Worm (Caenorhabditis elegans) whole organism, late embryonic: ENCODE results near the gene T05G5.1.
A peak's percentile ranks its signal among the peaks of the same experiment; 100 is the strongest.

Experiments used
- F13H6.1 ChIP-seq: sonication (generic microtip); optimal IDR thresholded peaks from 2 replicates; lab custom pipeline; 2016; ENCODE audit warnings: missing genetic modification characterization, missing compliant biosample characterization
- ahr-1 ChIP-seq: sonication (generic microtip); optimal IDR thresholded peaks from 2 replicates; lab custom pipeline; 2016; ENCODE audit warnings: missing genetic modification characterization, missing compliant biosample characterization
- ama-1 ChIP-seq: fragments of 150-350 bp; optimal IDR thresholded peaks from 2 replicates; lab custom pipeline; 2014
- ceh-22 ChIP-seq: sonication (generic microtip); optimal IDR thresholded peaks from 2 replicates; lab custom pipeline; 2017; ENCODE audit warnings: missing biosample characterization, missing genetic modification characterization
- ceh-30 ChIP-seq: fragments of 150-350 bp; optimal IDR thresholded peaks from 2 replicates; lab custom pipeline; 2014; ENCODE audit warnings: missing biosample characterization, missing genetic modification characterization
- ceh-34 ChIP-seq: sonication (generic microtip); optimal IDR thresholded peaks from 2 replicates; lab custom pipeline; 2016; ENCODE audit warnings: mild to moderate bottlenecking, missing genetic modification characterization, missing compliant biosample characterization
- ceh-9 ChIP-seq: sonication (generic microtip); optimal IDR thresholded peaks from 2 replicates; lab custom pipeline; 2016; ENCODE audit warnings: mild to moderate bottlenecking, missing genetic modification characterization, inconsistent platforms, missing compliant biosample characterization
- che-1 ChIP-seq: sonication (generic microtip); optimal IDR thresholded peaks from 2 replicates; lab custom pipeline; 2016; ENCODE audit warnings: mild to moderate bottlenecking, missing genetic modification characterization, missing compliant biosample characterization
- dve-1 ChIP-seq: sonication (generic microtip); optimal IDR thresholded peaks from 2 replicates; lab custom pipeline; 2017; ENCODE audit warnings: antibody characterized with exemption, mild to moderate bottlenecking, missing genetic modification characterization, missing compliant biosample characterization
- elt-2 ChIP-seq: sonication (generic microtip); optimal IDR thresholded peaks from 2 replicates; lab custom pipeline; 2016; ENCODE audit warnings: missing genetic modification reagents, missing genetic modification characterization, missing compliant biosample characterization
- fax-1 ChIP-seq: sonication (generic microtip); optimal IDR thresholded peaks from 2 replicates; lab custom pipeline; 2016; ENCODE audit warnings: missing genotype, missing genetic modification characterization, missing compliant biosample characterization
- fkh-6 ChIP-seq: sonication (generic microtip); optimal IDR thresholded peaks from 2 replicates; lab custom pipeline; 2016; ENCODE audit warnings: missing genetic modification characterization, missing compliant biosample characterization
- hlh-13 ChIP-seq: fragments of 200-800 bp; sonication (Bioruptor generic); optimal IDR thresholded peaks from 2 replicates; lab custom pipeline; 2018; ENCODE audit warnings: mild to moderate bottlenecking, missing genetic modification characterization, missing compliant biosample characterization
- hlh-15 ChIP-seq: sonication (generic microtip); optimal IDR thresholded peaks from 2 replicates; lab custom pipeline; 2016; ENCODE audit warnings: missing genetic modification characterization, missing compliant biosample characterization
- lin-11 ChIP-seq: fragments of 200-800 bp; sonication (Bioruptor generic); optimal IDR thresholded peaks from 2 replicates; lab custom pipeline; 2018; ENCODE audit warnings: mild to moderate bottlenecking, missing genetic modification characterization, missing compliant biosample characterization
- nfya-1 ChIP-seq: sonication (generic microtip); optimal IDR thresholded peaks from 2 replicates; lab custom pipeline; 2017; ENCODE audit warnings: missing genetic modification characterization, mild to moderate bottlenecking, missing compliant biosample characterization, antibody characterized with exemption, moderate library complexity
- nhr-11 ChIP-seq: fragments of 150-350 bp; optimal IDR thresholded peaks from 2 replicates; lab custom pipeline; 2014; ENCODE audit warnings: missing biosample characterization, missing genetic modification characterization
- odd-2 ChIP-seq: sonication (generic microtip); optimal IDR thresholded peaks from 2 replicates; lab custom pipeline; 2017; ENCODE audit warnings: antibody characterized with exemption, mild to moderate bottlenecking, missing genetic modification characterization, missing compliant biosample characterization
- pag-3 ChIP-seq: sonication (generic microtip); optimal IDR thresholded peaks from 2 replicates; lab custom pipeline; 2016; ENCODE audit warnings: missing compliant biosample characterization, missing genetic modification characterization, borderline replicate concordance
- pha-2 ChIP-seq: sonication (generic microtip); optimal IDR thresholded peaks from 2 replicates; lab custom pipeline; 2017; ENCODE audit warnings: mild to moderate bottlenecking, missing genetic modification characterization, missing compliant biosample characterization
- pha-4 ChIP-seq: fragments of 150-350 bp; optimal IDR thresholded peaks from 2 replicates; lab custom pipeline; 2018; ENCODE audit warnings: missing biosample characterization, missing genetic modification reagents, missing genetic modification characterization
- pqm-1 ChIP-seq: sonication (generic microtip); optimal IDR thresholded peaks from 2 replicates; lab custom pipeline; 2016; ENCODE audit warnings: missing genetic modification characterization, missing compliant biosample characterization
- pros-1 ChIP-seq: fragments of 150-350 bp; optimal IDR thresholded peaks from 2 replicates; lab custom pipeline; 2014; ENCODE audit warnings: missing biosample characterization, missing genetic modification reagents, missing genetic modification characterization
- sdc-2 ChIP-seq: sonication (generic microtip); optimal IDR thresholded peaks from 2 replicates; lab custom pipeline; 2016; ENCODE audit warnings: missing genotype, missing genetic modification characterization, missing compliant biosample characterization
- ttx-3 ChIP-seq: sonication (generic microtip); optimal IDR thresholded peaks from 2 replicates; lab custom pipeline; 2016; ENCODE audit warnings: missing genetic modification reagents, missing genetic modification characterization, missing compliant biosample characterization
- unc-42 ChIP-seq: sonication (generic microtip); optimal IDR thresholded peaks from 2 replicates; lab custom pipeline; 2016; ENCODE audit warnings: missing genotype, missing genetic modification characterization, missing compliant biosample characterization
- unc-55 ChIP-seq: sonication (generic microtip); optimal IDR thresholded peaks from 2 replicates; lab custom pipeline; 2017; ENCODE audit warnings: missing biosample characterization, missing genetic modification reagents, missing genetic modification characterization
- unc-86 ChIP-seq: sonication (generic microtip); optimal IDR thresholded peaks from 2 replicates; lab custom pipeline; 2016; ENCODE audit warnings: missing genetic modification characterization, missing compliant biosample characterization

Gene T05G5.1

ce11 chrIII:9743239-9743638, at the start of gene T05G5.1:
TSS of gene T05G5.1 (minus strand) at chrIII:9743339.
- no peak for TF ChIP-seq odd-2 (tag; lab: Kevin White, UChicago)
- no peak for TF ChIP-seq ceh-9 (tag; lab: Kevin White, UChicago)

ce11 chrIII:9789607-9790073, 46.5 kb upstream of the T05G5.1 start, which contains the start of gene R10E11.5:
TSS of gene R10E11.5 (minus strand) at chrIII:9789657.
- TF ChIP-seq nfya-1 (tag; lab: Kevin White, UChicago), result peak; percentile 51
- TF ChIP-seq nhr-11 (tag; lab: Kevin White, UChicago), result no peak

- TF ChIP-seq unc-86, result no peak
- peak; percentile 84 for TF ChIP-seq nfya-1 (tag; lab: Kevin White, UChicago)
- TF ChIP-seq lin-11 (tag; lab: Kevin White, UChicago), result no peak
Measured at ce11 chrIII:9789083-9789482, 45.9 kb upstream of the T05G5.1 start.

ce11 chrIII:9786776-9787175, 43.6 kb upstream of the T05G5.1 start:
- TF ChIP-seq elt-2 (tag; lab: Kevin White, UChicago) (peak; percentile 79), ceh-22 (tag; lab: Kevin White, UChicago) (no peak), fax-1 (tag; lab: Kevin White, UChicago) (no peak)

- TF ChIP-seq ttx-3 (tag; lab: Kevin White, UChicago) (no peak), elt-2 (tag; lab: Kevin White, UChicago) (no peak), pha-2 (tag; lab: Kevin White, UChicago) (no peak)
Measured at ce11 chrIII:9783133-9783590, 40.0 kb upstream of the T05G5.1 start.

ce11 chrIII:9782483-9783081, 39.4 kb upstream of the T05G5.1 start, which contains the start of gene R10E11.6:
TSS of gene R10E11.6 (plus strand) at chrIII:9783006.
- TF ChIP-seq sdc-2 (no peak), unc-55 (GFP tag; lab: Kevin White, UChicago) (no peak), ceh-34 (tag; lab: Kevin White, UChicago) (no peak), pag-3 (tag; lab: Kevin White, UChicago) (no peak), pha-4 (tag; lab: Kevin White, UChicago) (no peak), ceh-30 (no peak), ahr-1 (tag; lab: Kevin White, UChicago) (no peak), unc-86 (no peak), F13H6.1 (no peak), unc-42 (tag; lab: Kevin White, UChicago) (no peak), pros-1 (tag; lab: Kevin White, UChicago) (no peak), hlh-13 (GFP tag; lab: Kevin White, UChicago) (no peak), che-1 (tag; lab: Kevin White, UChicago) (no peak), hlh-15 (tag; lab: Kevin White, UChicago) (no peak), ceh-9 (tag; lab: Kevin White, UChicago) (no peak), ama-1 (lab: Kevin White, UChicago) (no peak), dve-1 (no peak), fkh-6 (tag; lab: Kevin White, UChicago) (no peak), pqm-1 (tag; lab: Kevin White, UChicago) (no peak), lin-11 (tag; lab: Kevin White, UChicago) (no peak)

- no peak for TF ChIP-seq ahr-1 (tag; lab: Kevin White, UChicago)
- TF ChIP-seq hlh-15 (tag; lab: Kevin White, UChicago), result no peak
- peak; percentile 56 for TF ChIP-seq elt-2 (tag; lab: Kevin White, UChicago)
Measured at ce11 chrIII:9782011-9782436, 38.9 kb upstream of the T05G5.1 start, which contains the start of gene vha-2. TSS of gene vha-2 (plus strand) at chrIII:9782164.
